Worm (Caenorhabditis elegans) whole organism, L3 larva: Measurements from ENCODE around the gene C50E3.15.

Source experiments
- ama-1 ChIP-seq: fragments of 150-350 bp; optimal IDR thresholded peaks from 2 replicates; lab custom pipeline; 2018
- ceh-16 ChIP-seq: sonication (generic microtip); optimal IDR thresholded peaks from 2 replicates; lab custom pipeline; 2017; ENCODE audit warnings: missing biosample characterization, missing genetic modification characterization
- ceh-28 ChIP-seq: fragments of 150-350 bp; optimal IDR thresholded peaks from 2 replicates; lab custom pipeline; 2014; ENCODE audit warnings: missing biosample characterization, missing genetic modification reagents, missing genetic modification characterization
- ceh-9 ChIP-seq: sonication (generic microtip); optimal IDR thresholded peaks from 2 replicates; lab custom pipeline; 2018; ENCODE audit warnings: missing biosample characterization, missing genetic modification characterization
- egl-27 ChIP-seq: sonication (generic microtip); optimal IDR thresholded peaks from 4 replicates; lab custom pipeline; 2017; ENCODE audit warnings: missing biosample characterization, missing genetic modification reagents, missing genetic modification characterization
- egl-5 ChIP-seq: fragments of 150-350 bp; optimal IDR thresholded peaks from 2 replicates; lab custom pipeline; 2017; ENCODE audit warnings: missing biosample characterization, missing genetic modification reagents, missing genetic modification characterization, inconsistent platforms
- elt-1 ChIP-seq: fragments of 150-350 bp; optimal IDR thresholded peaks from 2 replicates; lab custom pipeline; 2014; ENCODE audit warnings: missing biosample characterization, missing genetic modification characterization
- elt-2 ChIP-seq: sonication (generic microtip); optimal IDR thresholded peaks from 2 replicates; lab custom pipeline; 2016; ENCODE audit warnings: missing genetic modification reagents, mild to moderate bottlenecking, missing genetic modification characterization, missing compliant biosample characterization
- elt-3 ChIP-seq, 3 experiments: fragments of 150-350 bp in 1 of 3; sonication (generic microtip) in 2 of 3; optimal IDR thresholded peaks; 2 replicates in 2 of 3; 4 replicates in 1 of 3; lab custom pipeline; 2014 to 2017; ENCODE audit warnings: missing biosample characterization in 3 of 3, missing genetic modification characterization in 3 of 3
- fkh-10 ChIP-seq: sonication (generic microtip); optimal IDR thresholded peaks from 2 replicates; lab custom pipeline; 2017; ENCODE audit warnings: missing biosample characterization, missing genetic modification reagents, missing genetic modification characterization
- fkh-2 ChIP-seq: fragments of 150-350 bp; optimal IDR thresholded peaks from 2 replicates; lab custom pipeline; 2014; ENCODE audit warnings: missing biosample characterization, missing genetic modification reagents, missing genetic modification characterization
- fos-1 ChIP-seq: fragments of 150-350 bp; optimal IDR thresholded peaks from 2 replicates; lab custom pipeline; 2014; ENCODE audit warnings: missing biosample characterization, missing genetic modification characterization
- jun-1 ChIP-seq: fragments of 150-350 bp; optimal IDR thresholded peaks from 2 replicates; lab custom pipeline; 2014; ENCODE audit warnings: missing biosample characterization, missing genetic modification reagents, missing genetic modification characterization
- lin-15B ChIP-seq: fragments of 150-350 bp; optimal IDR thresholded peaks from 2 replicates; lab custom pipeline; 2014; ENCODE audit warnings: missing biosample characterization, missing genetic modification characterization
- lin-39 ChIP-seq: fragments of 150-350 bp; optimal IDR thresholded peaks from 2 replicates; lab custom pipeline; 2018; ENCODE audit warnings: missing biosample characterization, missing genetic modification reagents, missing genetic modification characterization
- mdl-1 ChIP-seq: fragments of 150-350 bp; optimal IDR thresholded peaks from 2 replicates; lab custom pipeline; 2014; ENCODE audit warnings: missing biosample characterization, missing genetic modification characterization
- mml-1 ChIP-seq: fragments of 150-350 bp; sonication (generic microtip); optimal IDR thresholded peaks from 3 replicates; lab custom pipeline; 2014; ENCODE audit warnings: missing biosample characterization, missing genetic modification characterization
- nhr-11 ChIP-seq: fragments of 150-350 bp; optimal IDR thresholded peaks from 2 replicates; lab custom pipeline; 2014; ENCODE audit warnings: missing biosample characterization, missing genetic modification characterization
- nhr-237 ChIP-seq: fragments of 150-350 bp; optimal IDR thresholded peaks from 2 replicates; lab custom pipeline; 2014; ENCODE audit warnings: missing biosample characterization, missing genetic modification characterization
- nhr-25 ChIP-seq: sonication (generic microtip); optimal IDR thresholded peaks from 2 replicates; lab custom pipeline; 2017; ENCODE audit warnings: missing biosample characterization, missing genetic modification characterization
- nhr-28 ChIP-seq: fragments of 150-350 bp; optimal IDR thresholded peaks from 2 replicates; lab custom pipeline; 2014; ENCODE audit warnings: missing biosample characterization, missing genetic modification characterization
- nhr-43 ChIP-seq: sonication (generic microtip); optimal IDR thresholded peaks from 2 replicates; lab custom pipeline; 2016; ENCODE audit warnings: mild to moderate bottlenecking, missing genetic modification characterization, missing compliant biosample characterization; ENCODE audit not compliant: poor library complexity, severe bottlenecking
- nhr-67 ChIP-seq: fragments of 150-350 bp; optimal IDR thresholded peaks from 2 replicates; lab custom pipeline; 2014; ENCODE audit warnings: missing biosample characterization, missing genetic modification characterization
- nhr-76 ChIP-seq: fragments of 150-350 bp; sonication (generic microtip); optimal IDR thresholded peaks from 5 replicates; lab custom pipeline; 2014; ENCODE audit warnings: missing biosample characterization, missing genetic modification characterization
- pha-4 ChIP-seq: fragments of 150-350 bp; optimal IDR thresholded peaks from 2 replicates; lab custom pipeline; 2014; ENCODE audit warnings: missing biosample characterization, missing genetic modification reagents, missing genetic modification characterization
- pqm-1 ChIP-seq: fragments of 150-350 bp; optimal IDR thresholded peaks from 2 replicates; lab custom pipeline; 2017; ENCODE audit warnings: missing biosample characterization, missing genetic modification characterization, inconsistent platforms
- sea-2 ChIP-seq: fragments of 150-350 bp; sonication (generic microtip); optimal IDR thresholded peaks from 4 replicates; lab custom pipeline; 2014; ENCODE audit warnings: missing biosample characterization, missing genetic modification reagents, missing genetic modification characterization
- snpc-4 ChIP-seq: fragments of 150-350 bp; optimal IDR thresholded peaks from 2 replicates; lab custom pipeline; 2014; ENCODE audit warnings: missing biosample characterization, missing genetic modification characterization
- unc-62 ChIP-seq: fragments of 150-350 bp; sonication (generic microtip); optimal IDR thresholded peaks from 4 replicates; lab custom pipeline; 2014; ENCODE audit warnings: missing biosample characterization, missing genetic modification reagents, missing genetic modification characterization
- zag-1 ChIP-seq: fragments of 150-350 bp; optimal IDR thresholded peaks from 2 replicates; lab custom pipeline; 2014; ENCODE audit warnings: missing biosample characterization, missing genetic modification characterization
- ztf-11 ChIP-seq: fragments of 150-350 bp; optimal IDR thresholded peaks from 2 replicates; lab custom pipeline; 2014; ENCODE audit warnings: missing biosample characterization, missing genetic modification characterization

C50E3.15 gene

ce11 chrV:7598269-7598668 lies 19.9 kb upstream of the C50E3.15 start, which contains the start of gene C50E3.7:
Gene C50E3.7 (minus strand): TSS chrV:7598369.
- no peak for TF ChIP-seq nhr-43
- no peak for TF ChIP-seq fos-1 (tag; lab: Kevin White, UChicago)
- no peak for TF ChIP-seq nhr-28 (tag; lab: Kevin White, UChicago)
- no peak for TF ChIP-seq pqm-1 (tag; lab: Kevin White, UChicago)
- no peak for TF ChIP-seq sea-2 (GFP tag; lab: Kevin White, UChicago)
- TF ChIP-seq ztf-11 (tag; lab: Kevin White, UChicago), result no peak
- no peak for TF ChIP-seq nhr-67
- no peak for TF ChIP-seq snpc-4 (tag; lab: Kevin White, UChicago)
- no peak for TF ChIP-seq nhr-11 (tag; lab: Kevin White, UChicago)
- no peak for TF ChIP-seq jun-1 (tag; lab: Kevin White, UChicago)
- TF ChIP-seq egl-5, result no peak
- no peak for TF ChIP-seq nhr-237 (tag; lab: Kevin White, UChicago)
- TF ChIP-seq zag-1 (tag; lab: Kevin White, UChicago), result no peak
- no peak for TF ChIP-seq unc-62 (GFP tag; lab: Kevin White, UChicago)
- no peak for TF ChIP-seq elt-2 (tag; lab: Kevin White, UChicago)
- TF ChIP-seq ceh-28 (tag; lab: Kevin White, UChicago), result no peak

ce11 chrV:7600149-7600548 lies 18.1 kb upstream of the C50E3.15 start, which contains the start of gene C50E3.9:
Gene C50E3.9 (minus strand): TSS chrV:7600249.
- TF ChIP-seq jun-1 (tag; lab: Kevin White, UChicago) (no peak), ama-1 (lab: Kevin White, UChicago) (no peak), fos-1 (tag; lab: Kevin White, UChicago) (no peak), nhr-76 (tag; lab: Kevin White, UChicago) (no peak)

ce11 chrV:7601443-7601842 lies 16.8 kb upstream of the C50E3.15 start, which contains the start of gene scl-26:
Gene scl-26 (minus strand): TSS chrV:7601543.
- no peak for TF ChIP-seq nhr-43
- TF ChIP-seq, all 47 proteins: peak for 0

- no peak for TF ChIP-seq elt-1
- no peak for TF ChIP-seq mdl-1 (tag; lab: Kevin White, UChicago)
- TF ChIP-seq ceh-28 (tag; lab: Kevin White, UChicago), result no peak
- no peak for TF ChIP-seq lin-39 (tag; lab: Kevin White, UChicago)
- TF ChIP-seq egl-5, result no peak
- TF ChIP-seq egl-27, result no peak
- TF ChIP-seq ceh-16 (tag; lab: Kevin White, UChicago), result no peak
- TF ChIP-seq ceh-9, result no peak
- no peak for TF ChIP-seq fkh-2 (tag; lab: Kevin White, UChicago)
Observed at ce11 chrV:7603404-7603803, 14.8 kb upstream of the C50E3.15 start, which contains the start of gene C50E3.11. Gene C50E3.11 (minus strand): TSS chrV:7603486.

- TF ChIP-seq elt-3 (tag; optimal IDR thresholded peaks at IDR 0.05; lab: Kevin White, UChicago) (no peak), elt-2 (tag; lab: Kevin White, UChicago) (no peak), ceh-16 (tag; lab: Kevin White, UChicago) (no peak), ceh-9 (no peak), ztf-11 (tag; lab: Kevin White, UChicago) (no peak), lin-15B (no peak), sea-2 (GFP tag; lab: Kevin White, UChicago) (no peak), mml-1 (tag; lab: Kevin White, UChicago) (no peak), elt-1 (no peak), fkh-2 (tag; lab: Kevin White, UChicago) (no peak), ama-1 (lab: Kevin White, UChicago) (no peak), nhr-25 (tag; lab: Kevin White, UChicago) (no peak), unc-62 (GFP tag; lab: Kevin White, UChicago) (no peak), nhr-237 (tag; lab: Kevin White, UChicago) (no peak), jun-1 (tag; lab: Kevin White, UChicago) (no peak)
- TF ChIP-seq, all 47 proteins: peak for 0
Observed at ce11 chrV:7604858-7605257, 13.4 kb upstream of the C50E3.15 start, which contains the start of gene clec-213. Gene clec-213 (plus strand): TSS chrV:7605158.

ce11 chrV:7609698-7610420 lies 8.4 kb upstream of the C50E3.15 start, which contains the start of the genes folt-3 and clec-214:
Gene folt-3 (minus strand): TSS chrV:7609748.
Gene clec-214 (plus strand): TSS chrV:7610370.
- no peak for TF ChIP-seq nhr-237 (tag; lab: Kevin White, UChicago)
- no peak for TF ChIP-seq pha-4
- TF ChIP-seq elt-2 (tag; lab: Kevin White, UChicago), result peak; percentile 56
- TF ChIP-seq fkh-10 (GFP tag; lab: Kevin White, UChicago), result no peak
- TF ChIP-seq elt-1, result no peak
